Worm (Caenorhabditis elegans) whole organism, early embryonic: Measurements from ENCODE around the gene F46C5.2.

Experiments
- B0310.2 ChIP-seq: sonication (generic microtip); optimal IDR thresholded peaks from 2 replicates; lab custom pipeline; 2016; ENCODE audit warnings: mild to moderate bottlenecking, missing genetic modification characterization, missing compliant biosample characterization
- F13C5.2 ChIP-seq: sonication (generic microtip); optimal IDR thresholded peaks from 2 replicates; lab custom pipeline; 2017; ENCODE audit warnings: mild to moderate bottlenecking, missing genetic modification characterization, inconsistent platforms, missing compliant biosample characterization
- aly-1 ChIP-seq: sonication (generic microtip); optimal IDR thresholded peaks from 2 replicates; lab custom pipeline; 2016; ENCODE audit warnings: missing genetic modification characterization, missing compliant biosample characterization
- ama-1 ChIP-seq: fragments of 150-350 bp; optimal IDR thresholded peaks from 2 replicates; lab custom pipeline; 2014
- flt-1 ChIP-seq: fragments of 200-800 bp; sonication (Bioruptor generic); IDR thresholded peaks from 2 replicates; pipeline ENCODE4 v1.3.6; 2022; ENCODE audit warnings: missing genetic modification characterization, missing compliant biosample characterization
- pes-1 ChIP-seq: fragments of 200-800 bp; sonication (Bioruptor generic); IDR thresholded peaks from 2 replicates; pipeline ENCODE4 v1.3.6; 2022; ENCODE audit warnings: missing genetic modification reagents, missing genetic modification characterization, missing compliant biosample characterization
- scrt-1 ChIP-seq: fragments of 200-800 bp; sonication (Bioruptor generic); IDR thresholded peaks from 2 replicates; pipeline ENCODE4 v1.3.6; 2022; ENCODE audit warnings: missing genetic modification characterization, missing compliant biosample characterization
- sea-1 ChIP-seq: fragments of 200-800 bp; sonication (Bioruptor generic); conservative IDR thresholded peaks from 2 replicates; pipeline ENCODE4 v1.3.6; 2022; ENCODE audit warnings: missing genetic modification characterization, missing compliant biosample characterization
- tbx-11 ChIP-seq: fragments of 200-800 bp; sonication (Bioruptor generic); IDR thresholded peaks from 2 replicates; pipeline ENCODE4 v1.3.6; 2022; ENCODE audit warnings: missing genetic modification characterization, missing compliant biosample characterization
- tra-4 ChIP-seq: sonication (generic microtip); optimal IDR thresholded peaks from 2 replicates; lab custom pipeline; 2017; ENCODE audit warnings: missing genetic modification characterization, missing compliant biosample characterization

DNA sequence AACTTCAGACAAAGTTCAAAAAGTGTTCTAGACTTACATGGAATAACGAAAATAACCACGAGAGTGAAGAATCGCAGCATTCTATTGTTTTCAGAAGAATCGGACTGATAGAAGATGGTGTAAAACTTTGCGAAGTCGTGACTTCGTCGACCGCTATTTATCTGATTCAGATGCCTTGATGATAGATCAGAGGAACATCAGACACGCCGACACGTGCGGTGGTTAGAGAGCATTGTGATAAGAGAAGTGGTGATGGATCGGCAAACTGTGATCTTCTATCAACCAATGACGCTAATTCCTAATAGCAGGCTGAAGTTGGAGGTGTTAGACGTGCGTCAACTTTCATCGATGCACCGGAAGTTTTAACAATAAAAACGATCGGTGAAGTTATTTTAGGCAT lies 10.8 kb downstream of the F46C5.2 start:
- TF ChIP-seq aly-1 (no peak), scrt-1 (GFP tag; lab: Robert Waterston, UW) (no peak), F13C5.2 (tag; lab: Kevin White, UChicago) (no peak), ama-1 (no peak), flt-1 (GFP tag; lab: Robert Waterston, UW) (no peak), B0310.2 (tag; lab: Kevin White, UChicago) (no peak), sea-1 (GFP tag; lab: Robert Waterston, UW) (no peak), tbx-11 (GFP tag; lab: Robert Waterston, UW) (no peak), tra-4 (no peak), pes-1 (no peak)
